Fruit fly (Drosophila melanogaster) whole organism, pupa: ENCODE measurements around the gene ft.
A peak's percentile ranks its signal among the peaks of the same experiment; 100 is the strongest.

Experiments
- CG10348 ChIP-seq: fragments of 200-800 bp; sonication (Bioruptor generic); IDR thresholded peaks from 2 replicates; pipeline ENCODE4 v1.3.6; 2022; ENCODE audit warnings: missing biosample characterization, missing genetic modification characterization
- CG12605 ChIP-seq: fragments of 200-800 bp; sonication (Bioruptor generic); IDR thresholded peaks from 2 replicates; pipeline ENCODE4 v1.3.6; 2022; ENCODE audit warnings: missing biosample characterization, missing genetic modification characterization
- CG13204 ChIP-seq: fragments of 200-800 bp; sonication (Bioruptor generic); optimal IDR thresholded peaks from 2 replicates; lab custom pipeline; 2018; ENCODE audit warnings: missing biosample characterization, mild to moderate bottlenecking, missing genetic modification characterization, moderate library complexity
- CG14655 ChIP-seq: fragments of 200-800 bp; sonication (Bioruptor generic); optimal IDR thresholded peaks from 3 replicates; lab custom pipeline; 2017; ENCODE audit warnings: mild to moderate bottlenecking, missing biosample characterization, missing genetic modification reagents, missing genetic modification characterization
- CG15710 ChIP-seq: fragments of 200-800 bp; sonication (Bioruptor generic); optimal IDR thresholded peaks from 2 replicates; lab custom pipeline; 2018; ENCODE audit warnings: missing biosample characterization, mild to moderate bottlenecking, missing genetic modification characterization, moderate library complexity
- CG17806 ChIP-seq: fragments of 200-800 bp; sonication (Bioruptor generic); optimal IDR thresholded peaks from 2 replicates; lab custom pipeline; 2018; ENCODE audit warnings: missing biosample characterization, mild to moderate bottlenecking, missing genetic modification characterization, moderate library complexity
- CG32121 ChIP-seq: fragments of 200-800 bp; sonication (Bioruptor generic); IDR thresholded peaks from 2 replicates; pipeline ENCODE4 v1.3.6; 2022; ENCODE audit warnings: missing biosample characterization, missing genetic modification characterization
- CG34367 ChIP-seq: fragments of 200-800 bp; sonication (Bioruptor generic); optimal IDR thresholded peaks from 2 replicates; lab custom pipeline; 2018; ENCODE audit warnings: missing biosample characterization, mild to moderate bottlenecking, missing genetic modification characterization
- CG4496 ChIP-seq: fragments of 200-800 bp; sonication (Bioruptor generic); IDR thresholded peaks from 3 replicates; pipeline ENCODE4 v1.3.6; 2022; ENCODE audit warnings: missing biosample characterization, missing genetic modification characterization
- CG8159 ChIP-seq: fragments of 200-800 bp; sonication (Bioruptor generic); optimal IDR thresholded peaks from 3 replicates; lab custom pipeline; 2018; ENCODE audit warnings: missing biosample characterization, mild to moderate bottlenecking, missing genetic modification characterization, moderate library complexity
- CG8301 ChIP-seq: fragments of 200-800 bp; sonication (Bioruptor generic); optimal IDR thresholded peaks from 2 replicates; lab custom pipeline; 2018; ENCODE audit warnings: missing biosample characterization, mild to moderate bottlenecking, missing genetic modification characterization
- CG9948 ChIP-seq: fragments of 200-800 bp; sonication (Bioruptor generic); optimal IDR thresholded peaks from 2 replicates; lab custom pipeline; 2018; ENCODE audit warnings: missing biosample characterization, mild to moderate bottlenecking, missing genetic modification characterization, moderate library complexity
- D1 ChIP-seq: fragments of 200-800 bp; sonication (Bioruptor generic); optimal IDR thresholded peaks from 2 replicates; lab custom pipeline; 2018; ENCODE audit warnings: missing biosample characterization, mild to moderate bottlenecking, missing genetic modification characterization, moderate library complexity
- EcR ChIP-seq: fragments of 200-800 bp; sonication (Bioruptor generic); optimal IDR thresholded peaks from 3 replicates; lab custom pipeline; 2019; ENCODE audit warnings: missing biosample characterization, missing genetic modification characterization, mild to moderate bottlenecking, moderate library complexity, missing genetic modification reagents
- Ets98B ChIP-seq: fragments of 200-800 bp; sonication (Bioruptor generic); IDR thresholded peaks from 2 replicates; pipeline ENCODE4 v1.3.6; 2022; ENCODE audit warnings: missing biosample characterization, missing genetic modification characterization
- Pif1A ChIP-seq: fragments of 200-800 bp; sonication (Bioruptor generic); optimal IDR thresholded peaks from 3 replicates; lab custom pipeline; 2016; ENCODE audit warnings: missing biosample characterization, missing genetic modification characterization
- Pif1B ChIP-seq: fragments of 200-800 bp; sonication (Bioruptor generic); optimal IDR thresholded peaks from 3 replicates; lab custom pipeline; 2016; ENCODE audit warnings: missing biosample characterization, missing genetic modification characterization
- Snoo ChIP-seq: fragments of 200-800 bp; sonication (Bioruptor generic); optimal IDR thresholded peaks from 3 replicates; lab custom pipeline; 2017; ENCODE audit warnings: missing biosample characterization, mild to moderate bottlenecking, missing genetic modification characterization, inconsistent platforms
- fd96Ca ChIP-seq: fragments of 200-800 bp; sonication (Bioruptor generic); IDR thresholded peaks from 3 replicates; pipeline ENCODE4 v1.3.6; 2022; ENCODE audit warnings: missing biosample characterization, missing genetic modification characterization
- gl ChIP-seq: fragments of 200-800 bp; sonication (Bioruptor generic); optimal IDR thresholded peaks from 2 replicates; lab custom pipeline; 2018; ENCODE audit warnings: missing biosample characterization, mild to moderate bottlenecking, missing genetic modification characterization
- rn ChIP-seq: fragments of 200-800 bp; sonication (Bioruptor generic); IDR thresholded peaks from 2 replicates; pipeline ENCODE4 v1.3.6; 2022; ENCODE audit warnings: missing biosample characterization, missing genetic modification characterization

ft gene

DNA sequence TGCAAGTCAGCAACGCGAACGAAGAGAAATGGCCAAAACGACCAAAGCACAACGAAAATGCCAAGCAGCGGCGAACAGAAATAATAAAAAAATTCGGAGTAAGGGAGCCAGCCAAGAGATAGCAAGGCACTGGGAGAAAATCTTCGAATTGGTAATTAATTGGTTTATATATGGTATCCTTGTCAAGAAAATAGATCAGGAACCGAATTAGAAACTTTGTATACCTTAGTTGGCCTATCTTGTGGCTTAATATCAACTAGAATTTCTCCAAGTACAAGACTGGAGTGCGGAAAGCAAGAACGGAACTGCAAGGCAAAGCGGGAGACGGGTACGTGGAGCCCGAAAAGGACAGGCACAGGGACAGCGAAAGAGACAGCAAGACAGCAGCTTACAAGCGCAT is 41.6 kb downstream of the ft start:
- no peak for TF ChIP-seq CG12605 (GFP tag; lab: Robert Waterston, UW)
- TF ChIP-seq CG4496 (GFP tag; lab: Robert Waterston, UW), result no peak
- TF ChIP-seq EcR (GFP tag; lab: Kevin White, UChicago), result no peak
- TF ChIP-seq CG34367 (tag; lab: Kevin White, UChicago), result no peak
- TF ChIP-seq Pif1B, result peak; percentile 29
- TF ChIP-seq Snoo (tag; lab: Kevin White, UChicago), result peak; percentile 15
- TF ChIP-seq CG15710 (tag; lab: Kevin White, UChicago), result no peak
- TF ChIP-seq Pif1A (GFP tag; lab: Kevin White, UChicago), result peak; percentile 29

DNA sequence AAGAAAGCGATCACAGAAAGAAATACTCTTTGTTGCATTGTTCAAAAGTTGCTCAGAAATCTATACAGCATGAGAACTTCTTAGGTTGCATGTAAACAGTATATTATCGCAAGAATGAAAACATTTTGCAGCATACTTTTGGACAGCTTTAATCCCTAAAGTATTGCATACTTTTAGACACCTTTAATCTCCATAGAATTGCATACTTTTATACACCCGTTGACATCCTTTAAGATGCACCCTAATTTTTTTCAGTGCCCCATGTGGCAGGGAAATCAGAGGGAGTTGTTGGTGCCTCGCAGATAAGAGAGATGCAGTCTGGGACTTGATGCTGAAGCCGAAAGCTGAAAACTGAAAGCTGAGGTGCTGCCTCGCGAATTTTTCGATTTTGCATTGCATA is 42.2 kb downstream of the ft start:
- no peak for TF ChIP-seq Ets98B (GFP tag; lab: Robert Waterston, UW)
- TF ChIP-seq CG4496 (GFP tag; lab: Robert Waterston, UW), result no peak
- no peak for TF ChIP-seq rn (GFP tag; lab: Robert Waterston, UW)
- no peak for TF ChIP-seq CG34367 (tag; lab: Kevin White, UChicago)
- TF ChIP-seq EcR (GFP tag; lab: Kevin White, UChicago), result no peak
- TF ChIP-seq fd96Ca (GFP tag; lab: Robert Waterston, UW), result no peak
- no peak for TF ChIP-seq Snoo (tag; lab: Kevin White, UChicago)
- no peak for TF ChIP-seq CG14655 (GFP tag; lab: Kevin White, UChicago)
- TF ChIP-seq CG8159 (tag; lab: Kevin White, UChicago), result no peak
- no peak for TF ChIP-seq CG9948 (tag; lab: Kevin White, UChicago)
- TF ChIP-seq CG32121 (GFP tag; lab: Robert Waterston, UW), result no peak
- TF ChIP-seq CG10348, result no peak
- TF ChIP-seq CG8301 (tag; lab: Kevin White, UChicago), result no peak
- no peak for TF ChIP-seq Pif1B
- no peak for TF ChIP-seq D1 (tag; lab: Kevin White, UChicago)
- TF ChIP-seq CG15710 (tag; lab: Kevin White, UChicago), result no peak
- no peak for TF ChIP-seq CG17806 (tag; lab: Kevin White, UChicago)

DNA sequence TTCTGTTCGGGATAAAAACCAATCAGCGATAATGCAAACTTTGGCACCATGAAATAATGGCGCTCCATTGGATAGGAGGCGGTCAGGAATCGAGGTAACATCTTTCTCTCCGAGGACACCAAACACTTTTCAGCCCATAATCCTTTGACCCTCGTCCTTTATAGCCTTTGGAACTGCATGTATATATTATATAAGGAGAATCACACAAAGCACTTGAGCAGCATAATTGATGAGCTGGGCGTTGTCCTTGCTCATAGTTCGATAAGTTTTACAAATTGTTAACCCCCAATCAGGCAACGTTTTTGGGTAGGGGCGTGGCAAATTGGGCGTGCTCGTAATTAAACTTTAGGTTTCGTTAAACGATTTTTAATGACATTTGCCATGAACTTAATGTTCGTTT is 55.6 kb downstream of the ft start, which contains the start of gene Or24a:
TSS of gene Or24a (minus strand) at position 101 of the 400 bp plus-strand sequence.
- TF ChIP-seq CG17806 (tag; lab: Kevin White, UChicago) (no peak), gl (tag; lab: Kevin White, UChicago) (no peak), CG13204 (GFP tag; lab: Kevin White, UChicago) (no peak), CG8301 (tag; lab: Kevin White, UChicago) (no peak), CG32121 (GFP tag; lab: Robert Waterston, UW) (no peak), Pif1A (GFP tag; lab: Kevin White, UChicago) (no peak), Ets98B (GFP tag; lab: Robert Waterston, UW) (no peak), CG10348 (no peak), CG9948 (tag; lab: Kevin White, UChicago) (no peak), CG12605 (GFP tag; lab: Robert Waterston, UW) (no peak), CG15710 (tag; lab: Kevin White, UChicago) (no peak), CG34367 (tag; lab: Kevin White, UChicago) (no peak), EcR (GFP tag; lab: Kevin White, UChicago) (no peak), CG14655 (GFP tag; lab: Kevin White, UChicago) (no peak), CG4496 (GFP tag; lab: Robert Waterston, UW) (no peak)

DNA sequence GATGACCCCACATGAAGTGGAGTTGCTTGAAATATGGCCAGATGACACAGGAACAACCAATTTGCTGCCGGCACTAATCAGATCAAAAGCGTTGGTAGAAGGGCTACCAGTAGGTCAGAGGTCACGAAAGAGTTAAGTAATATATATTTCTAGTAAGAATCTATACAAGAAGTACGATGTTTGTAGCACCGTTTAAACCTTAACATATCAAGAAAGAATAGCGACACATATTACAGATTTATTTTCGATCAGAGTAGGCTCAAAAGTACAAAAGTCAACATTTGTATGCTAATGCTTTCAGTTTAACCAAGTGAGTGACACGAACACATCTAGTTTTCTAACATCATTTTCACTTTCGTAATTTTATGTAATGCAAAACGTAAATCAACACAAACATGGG is 72.6 kb downstream of the ft start, which contains the start of gene CG2955:
TSS of gene CG2955 (plus strand) at position 301 of the 400 bp plus-strand sequence.
- TF ChIP-seq CG15710 (tag; lab: Kevin White, UChicago) (no peak), Snoo (tag; lab: Kevin White, UChicago) (no peak), CG32121 (GFP tag; lab: Robert Waterston, UW) (no peak), rn (GFP tag; lab: Robert Waterston, UW) (no peak), Ets98B (GFP tag; lab: Robert Waterston, UW) (no peak), CG8301 (tag; lab: Kevin White, UChicago) (no peak), CG14655 (GFP tag; lab: Kevin White, UChicago) (no peak), gl (tag; lab: Kevin White, UChicago) (no peak), fd96Ca (GFP tag; lab: Robert Waterston, UW) (no peak), CG10348 (no peak), D1 (tag; lab: Kevin White, UChicago) (no peak), CG4496 (GFP tag; lab: Robert Waterston, UW) (no peak), CG12605 (GFP tag; lab: Robert Waterston, UW) (no peak), Pif1B (no peak), CG9948 (tag; lab: Kevin White, UChicago) (no peak), CG13204 (GFP tag; lab: Kevin White, UChicago) (no peak), Pif1A (GFP tag; lab: Kevin White, UChicago) (no peak), CG34367 (tag; lab: Kevin White, UChicago) (no peak), EcR (GFP tag; lab: Kevin White, UChicago) (no peak)
